Fruit fly (Drosophila melanogaster) whole organism, embryonic: ENCODE data around the gene CG17217.
A peak's percentile ranks its signal among the peaks of the same experiment; 100 is the strongest.

Experiments used
- Ada2b ChIP-seq: fragments of 200-800 bp; sonication (Bioruptor generic); IDR thresholded peaks from 2 replicates; pipeline ENCODE4 v1.3.6; 2022; ENCODE audit warnings: missing biosample characterization, missing genetic modification characterization
- CG1024 ChIP-seq: fragments of 200-800 bp; sonication (Bioruptor generic); IDR thresholded peaks from 2 replicates; pipeline ENCODE4 v1.3.6; 2022; ENCODE audit warnings: missing biosample characterization, missing genetic modification characterization
- CG10431 ChIP-seq: fragments of 200-800 bp; sonication (Bioruptor generic); optimal IDR thresholded peaks from 3 replicates; lab custom pipeline; 2018; ENCODE audit warnings: missing biosample characterization, mild to moderate bottlenecking, missing genetic modification characterization
- CG13123 ChIP-seq: fragments of 200-800 bp; sonication (Bioruptor generic); optimal IDR thresholded peaks from 2 replicates; lab custom pipeline; 2016; ENCODE audit warnings: missing biosample characterization, missing genetic modification characterization
- CG15269 ChIP-seq: fragments of 200-800 bp; sonication (Bioruptor generic); optimal IDR thresholded peaks from 2 replicates; lab custom pipeline; 2018; ENCODE audit warnings: missing biosample characterization, mild to moderate bottlenecking, missing genetic modification characterization, moderate library complexity
- CG15479 ChIP-seq: fragments of 200-800 bp; sonication (Bioruptor generic); optimal IDR thresholded peaks from 3 replicates; lab custom pipeline; 2019; ENCODE audit warnings: missing biosample characterization, mild to moderate bottlenecking, missing genetic modification characterization, moderate library complexity
- CG15514 ChIP-seq: fragments of 200-800 bp; sonication (Bioruptor generic); optimal IDR thresholded peaks from 3 replicates; lab custom pipeline; 2017; ENCODE audit warnings: missing biosample characterization, missing genetic modification characterization, mild to moderate bottlenecking, moderate library complexity, missing genetic modification reagents
- CG15601 ChIP-seq: fragments of 200-800 bp; sonication (Bioruptor generic); optimal IDR thresholded peaks from 3 replicates; lab custom pipeline; 2019; ENCODE audit warnings: missing biosample characterization, mild to moderate bottlenecking, missing genetic modification characterization, moderate library complexity
- CG1603 ChIP-seq: fragments of 200-800 bp; sonication (Bioruptor generic); optimal IDR thresholded peaks from 2 replicates; lab custom pipeline; 2019; ENCODE audit warnings: missing biosample characterization, mild to moderate bottlenecking, missing genetic modification characterization, moderate library complexity
- CG18011 ChIP-seq: fragments of 200-800 bp; sonication (Bioruptor generic); optimal IDR thresholded peaks from 2 replicates; lab custom pipeline; 2017; ENCODE audit warnings: missing biosample characterization, missing genetic modification characterization, mild to moderate bottlenecking, moderate library complexity, missing genotype
- CG2116 ChIP-seq: fragments of 200-800 bp; sonication (Bioruptor generic); optimal IDR thresholded peaks from 3 replicates; lab custom pipeline; 2018; ENCODE audit warnings: missing biosample characterization, mild to moderate bottlenecking, missing genetic modification characterization
- CG30020 ChIP-seq: fragments of 200-800 bp; optimal IDR thresholded peaks from 2 replicates; lab custom pipeline; 2019; ENCODE audit warnings: missing biosample characterization, mild to moderate bottlenecking, missing genetic modification characterization, moderate library complexity
- CG3281 ChIP-seq: fragments of 200-800 bp; sonication (Bioruptor generic); optimal IDR thresholded peaks from 3 replicates; lab custom pipeline; 2017; ENCODE audit warnings: missing biosample characterization, mild to moderate bottlenecking, missing genetic modification characterization
- CG34224 ChIP-seq: fragments of 200-800 bp; sonication (Bioruptor generic); IDR thresholded peaks from 3 replicates; pipeline ENCODE4 v1.3.6; 2022; ENCODE audit warnings: missing biosample characterization, missing genetic modification characterization; ENCODE audit not compliant: partially characterized antibody
- CG4360 ChIP-seq: fragments of 200-800 bp; sonication (Bioruptor generic); IDR thresholded peaks from 2 replicates; pipeline ENCODE4 v1.3.6; 2022; ENCODE audit warnings: missing biosample characterization, missing genetic modification characterization
- CG4404 ChIP-seq: fragments of 200-800 bp; sonication (Bioruptor generic); IDR thresholded peaks from 2 replicates; pipeline ENCODE4 v1.3.6; 2022; ENCODE audit warnings: missing biosample characterization, missing genetic modification characterization
- CG8290 ChIP-seq, 3 experiments: fragments of 200-800 bp; sonication (Bioruptor generic); optimal IDR thresholded peaks; 2 replicates each; lab custom pipeline; 2016 to 2019; ENCODE audit warnings: missing biosample characterization in 3 of 3, missing genetic modification characterization in 3 of 3, mild to moderate bottlenecking in 2 of 3, moderate library complexity in 1 of 3
- CG9817 ChIP-seq: fragments of 200-800 bp; sonication (Bioruptor generic); optimal IDR thresholded peaks from 2 replicates; lab custom pipeline; 2018; ENCODE audit warnings: missing biosample characterization, mild to moderate bottlenecking, missing genetic modification characterization, moderate library complexity
- Dad ChIP-seq: fragments of 200-800 bp; sonication (Bioruptor generic); optimal IDR thresholded peaks from 3 replicates; lab custom pipeline; 2016; ENCODE audit warnings: missing biosample characterization, missing genetic modification characterization
- Dbx ChIP-seq: fragments of 200-800 bp; sonication (Bioruptor generic); IDR thresholded peaks from 3 replicates; pipeline ENCODE4 v1.3.6; 2022; ENCODE audit warnings: missing biosample characterization, missing genetic modification characterization
- Dp ChIP-seq: fragments of 200-800 bp; sonication (Bioruptor generic); optimal IDR thresholded peaks from 2 replicates; lab custom pipeline; 2018; ENCODE audit warnings: missing biosample characterization, mild to moderate bottlenecking, missing genetic modification characterization, moderate library complexity
- Fer2 ChIP-seq: fragments of 200-800 bp; sonication (Bioruptor generic); optimal IDR thresholded peaks from 2 replicates; lab custom pipeline; 2018; ENCODE audit warnings: missing biosample characterization, mild to moderate bottlenecking, missing genetic modification characterization, moderate library complexity
- Fer3 ChIP-seq: fragments of 200-800 bp; sonication (Bioruptor generic); optimal IDR thresholded peaks from 2 replicates; lab custom pipeline; 2018; ENCODE audit warnings: missing biosample characterization, mild to moderate bottlenecking, missing genetic modification characterization, moderate library complexity
- HHEX ChIP-seq: fragments of 200-800 bp; sonication (Bioruptor generic); optimal IDR thresholded peaks from 3 replicates; lab custom pipeline; 2017; ENCODE audit warnings: missing biosample characterization, mild to moderate bottlenecking, missing genetic modification characterization, missing genetic modification reagents
- Hr3 ChIP-seq: fragments of 200-800 bp; sonication (Bioruptor generic); optimal IDR thresholded peaks from 3 replicates; lab custom pipeline; 2016; ENCODE audit warnings: missing biosample characterization, missing genetic modification characterization
- Kr ChIP-seq: fragments of 200-800 bp; sonication (Bioruptor generic); optimal IDR thresholded peaks from 2 replicates; lab custom pipeline; 2017; ENCODE audit warnings: missing biosample characterization, mild to moderate bottlenecking, missing genetic modification characterization
- MESR4 ChIP-seq: fragments of 200-800 bp; sonication (Bioruptor generic); optimal IDR thresholded peaks from 2 replicates; lab custom pipeline; 2018; ENCODE audit warnings: missing biosample characterization, mild to moderate bottlenecking, missing genetic modification characterization, moderate library complexity
- Med ChIP-seq: fragments of 200-800 bp; sonication (Bioruptor generic); peaks from one replicate; lab custom pipeline; 2016; ENCODE audit warnings: missing biosample characterization, missing genetic modification characterization, mild to moderate bottlenecking, inconsistent platforms, moderate library complexity
- Nf-YC ChIP-seq: fragments of 200-800 bp; optimal IDR thresholded peaks from 3 replicates; lab custom pipeline; 2019; ENCODE audit warnings: missing biosample characterization, mild to moderate bottlenecking, missing genetic modification characterization, moderate library complexity
- Scr ChIP-seq: fragments of 200-800 bp; sonication (Bioruptor generic); IDR thresholded peaks from 2 replicates; pipeline ENCODE4 v1.3.6; 2022; ENCODE audit warnings: missing biosample characterization, missing genetic modification characterization; ENCODE audit not compliant: partially characterized antibody
- chif ChIP-seq, 2 experiments: fragments of 200-800 bp; sonication (Bioruptor generic); optimal IDR thresholded peaks; 3 replicates each; lab custom pipeline; 2016; ENCODE audit warnings: missing biosample characterization in 2 of 2, missing genetic modification characterization in 2 of 2
- chinmo ChIP-seq: fragments of 200-800 bp; sonication (Bioruptor generic); IDR thresholded peaks from 4 replicates; pipeline ENCODE4 v1.3.6; 2022; ENCODE audit warnings: missing biosample characterization, missing genetic modification characterization; ENCODE audit not compliant: partially characterized antibody
- dan ChIP-seq: fragments of 200-800 bp; sonication (Bioruptor generic); IDR thresholded peaks from 2 replicates; pipeline ENCODE4 v1.3.6; 2022; ENCODE audit warnings: missing biosample characterization, missing genetic modification characterization
- fd102C ChIP-seq: fragments of 200-800 bp; sonication (Bioruptor generic); optimal IDR thresholded peaks from 2 replicates; lab custom pipeline; 2018; ENCODE audit warnings: missing biosample characterization, mild to moderate bottlenecking, missing genetic modification characterization, moderate library complexity
- ftz-f1 ChIP-seq: fragments of 200-800 bp; sonication (Bioruptor generic); optimal IDR thresholded peaks from 2 replicates; lab custom pipeline; 2016; ENCODE audit warnings: missing biosample characterization, missing genetic modification characterization
- grau ChIP-seq: fragments of 200-800 bp; optimal IDR thresholded peaks from 3 replicates; lab custom pipeline; 2019; ENCODE audit warnings: missing biosample characterization, mild to moderate bottlenecking, missing genetic modification characterization, moderate library complexity
- hth ChIP-seq: fragments of >200 bp; optimal IDR thresholded peaks from 2 replicates; lab custom pipeline; 2017; ENCODE audit warnings: inconsistent platforms
- kni ChIP-seq: fragments of 200-800 bp; sonication (Bioruptor generic); optimal IDR thresholded peaks from 3 replicates; lab custom pipeline; 2017; ENCODE audit warnings: mild to moderate bottlenecking, missing biosample characterization, missing genetic modification reagents, missing genetic modification characterization
- lab ChIP-seq: fragments of 200-800 bp; sonication (Bioruptor generic); optimal IDR thresholded peaks from 3 replicates; lab custom pipeline; 2017; ENCODE audit warnings: missing biosample characterization, missing genetic modification characterization, mild to moderate bottlenecking, moderate library complexity, missing genetic modification reagents
- mld ChIP-seq: fragments of 200-800 bp; sonication (Bioruptor generic); IDR thresholded peaks from 3 replicates; pipeline ENCODE4 v1.3.6; 2022; ENCODE audit warnings: missing biosample characterization, missing genetic modification characterization; ENCODE audit not compliant: partially characterized antibody
- nerfin-2 ChIP-seq: fragments of 200-800 bp; sonication (Bioruptor generic); IDR thresholded peaks from 2 replicates; pipeline ENCODE4 v1.3.6; 2022; ENCODE audit warnings: missing biosample characterization, missing genetic modification characterization; ENCODE audit not compliant: partially characterized antibody
- slou ChIP-seq: fragments of 200-800 bp; sonication (Bioruptor generic); optimal IDR thresholded peaks from 3 replicates; lab custom pipeline; 2016; ENCODE audit warnings: missing biosample characterization, missing genetic modification characterization
- stwl ChIP-seq: fragments of 200-800 bp; sonication (Bioruptor generic); optimal IDR thresholded peaks from 3 replicates; lab custom pipeline; 2018; ENCODE audit warnings: missing biosample characterization, mild to moderate bottlenecking, missing genetic modification characterization, moderate library complexity
- tgo ChIP-seq: fragments of 200-800 bp; sonication (Bioruptor generic); IDR thresholded peaks from 3 replicates; pipeline ENCODE4 v1.3.6; 2022; ENCODE audit warnings: missing biosample characterization, missing genetic modification characterization
- unpg ChIP-seq: fragments of 200-800 bp; sonication (Bioruptor generic); optimal IDR thresholded peaks from 3 replicates; lab custom pipeline; 2018; ENCODE audit warnings: missing biosample characterization, mild to moderate bottlenecking, missing genetic modification characterization, moderate library complexity
- vvl ChIP-seq: fragments of 200-800 bp; sonication (Bioruptor generic); IDR thresholded peaks from 2 replicates; pipeline ENCODE4 v1.3.6; 2022; ENCODE audit warnings: missing biosample characterization, missing genetic modification characterization
- z ChIP-seq: fragments of 200-800 bp; sonication (Bioruptor generic); IDR thresholded peaks from 3 replicates; pipeline ENCODE4 v1.3.6; 2022; ENCODE audit warnings: missing biosample characterization, missing genetic modification characterization
- zen ChIP-seq: fragments of 200-800 bp; sonication (Bioruptor generic); optimal IDR thresholded peaks from 3 replicates; lab custom pipeline; 2018; ENCODE audit warnings: missing biosample characterization, mild to moderate bottlenecking, missing genetic modification characterization, moderate library complexity

Gene CG17217

DNA sequence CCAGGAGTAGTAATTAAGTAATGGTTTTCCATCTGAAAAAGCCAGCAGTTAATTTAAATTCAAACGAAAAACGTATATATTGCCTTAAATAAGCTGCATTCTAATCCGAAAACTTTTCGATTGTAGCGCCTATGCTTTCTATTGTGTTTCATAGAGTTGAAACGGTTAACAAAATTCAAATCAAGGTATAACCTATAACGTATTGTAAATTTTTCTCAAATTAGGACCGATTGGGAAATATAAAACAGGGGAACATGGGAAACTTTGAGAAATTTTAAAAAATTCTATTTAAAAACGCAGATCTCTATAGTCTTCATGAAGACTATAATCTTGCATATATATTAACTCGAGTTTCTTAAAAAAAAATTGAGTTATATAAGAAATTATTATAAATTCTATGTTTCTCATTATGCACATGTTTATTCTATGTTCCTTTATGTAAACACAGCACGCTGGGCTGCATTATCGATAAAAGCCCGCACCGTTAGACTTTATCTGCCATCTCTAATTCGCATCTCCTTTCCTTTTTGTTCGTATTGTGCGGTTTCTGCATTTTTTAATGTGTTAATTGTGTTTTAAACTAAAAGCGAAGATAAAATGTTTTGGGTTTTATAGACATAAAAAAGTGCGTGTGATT, 4.3 kb downstream of the CG17217 start, which contains the start of gene bru1 (continued):
- TF ChIP-seq CG10431 (GFP tag; lab: Kevin White, UChicago) (no peak), lab (GFP tag; lab: Kevin White, UChicago) (no peak), CG4360 (GFP tag; lab: Robert Waterston, UW) (no peak), Dp (GFP tag; lab: Kevin White, UChicago) (no peak), CG30020 (tag; lab: Kevin White, UChicago) (peak; percentile 72), CG15479 (GFP tag; lab: Kevin White, UChicago) (no peak), MESR4 (no peak), zen (peak; percentile 64), CG1603 (tag; lab: Kevin White, UChicago) (peak; percentile 63), CG15269 (no peak), Scr (GFP tag; lab: Robert Waterston, UW) (no peak), unpg (no peak), Ada2b (GFP tag; lab: Robert Waterston, UW) (no peak), CG2116 (GFP tag; lab: Kevin White, UChicago) (peak; percentile 63), Fer2 (tag; lab: Kevin White, UChicago) (no peak), stwl (tag; lab: Kevin White, UChicago) (peak; percentile 90), CG15601 (tag; lab: Kevin White, UChicago) (no peak), CG18011 (GFP tag; lab: Kevin White, UChicago) (no peak), kni (GFP tag; lab: Kevin White, UChicago) (no peak)

DNA sequence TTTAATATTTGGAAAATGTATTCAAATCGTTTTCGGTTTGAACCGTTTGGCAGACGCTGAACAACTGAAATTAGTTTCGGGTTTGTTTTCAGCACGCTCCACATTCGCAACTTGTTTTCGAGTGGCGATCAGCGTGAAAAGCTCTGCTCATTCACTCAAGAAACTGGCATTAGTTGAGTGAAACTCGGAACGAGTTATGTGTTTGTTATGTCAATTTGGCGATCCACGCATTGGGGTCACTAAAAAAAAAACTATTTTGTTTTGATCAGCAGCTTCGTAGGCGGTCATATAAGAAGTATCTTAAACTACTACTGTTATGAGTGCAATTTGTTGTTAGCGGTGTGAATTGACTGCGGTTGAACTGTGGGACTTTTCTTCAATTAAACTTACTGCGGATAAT, 7.3 kb downstream of the CG17217 start, which contains the start of gene atilla:
Gene atilla, minus strand, starts transcription at position 266 of the 400 bp plus-strand sequence.
- TF ChIP-seq ftz-f1 (GFP tag; lab: Kevin White, UChicago) (no peak), chinmo (GFP tag; lab: Robert Waterston, UW) (peak; percentile 78; the same call in 1 of the 4 replicates), vvl (GFP tag; lab: Robert Waterston, UW) (no peak), CG1024 (no peak), Hr3 (GFP tag; lab: Kevin White, UChicago) (no peak), Med (GFP tag; lab: Kevin White, UChicago) (peak; percentile 42), mld (GFP tag; lab: Robert Waterston, UW) (no peak), fd102C (GFP tag; lab: Kevin White, UChicago) (no peak), CG3281 (GFP tag; lab: Kevin White, UChicago) (peak; percentile 26), Fer3 (tag; lab: Kevin White, UChicago) (peak; percentile 5), grau (tag; lab: Kevin White, UChicago) (no peak), stwl (tag; lab: Kevin White, UChicago) (no peak), dan (no peak), Kr (GFP tag; lab: Kevin White, UChicago) (no peak), Dbx (GFP tag; lab: Robert Waterston, UW) (0 out of 3 replicates have a peak, but pooled peaks have one; percentile 6), CG4404 (GFP tag; lab: Robert Waterston, UW) (no peak), Dad (GFP tag; lab: Kevin White, UChicago) (no peak), CG34224 (GFP tag; lab: Robert Waterston, UW) (0 out of 3 replicates have a peak, but pooled peaks have one; percentile 11), slou (GFP tag; lab: Kevin White, UChicago) (no peak), Scr (GFP tag; lab: Robert Waterston, UW) (no peak), Nf-YC (tag; lab: Kevin White, UChicago) (no peak), CG15514 (GFP tag; lab: Kevin White, UChicago) (no peak), z (GFP tag; lab: Robert Waterston, UW) (peak; percentile 95), hth (lab: Kevin White, UChicago) (no peak), tgo (no peak), CG8290 (GFP tag; optimal IDR thresholded peaks at IDR 0.05; lab: Kevin White, UChicago) (no peak), CG8290 (tag; optimal IDR thresholded peaks at IDR 0.05; lab: Kevin White, UChicago) (peak in 1 of 2 experiments; percentile 9), CG13123 (GFP tag; lab: Kevin White, UChicago) (no peak), nerfin-2 (GFP tag; lab: Robert Waterston, UW) (no peak), HHEX (GFP tag; lab: Kevin White, UChicago) (no peak), chif (GFP tag; optimal IDR thresholded peaks at IDR 0.05; lab: Kevin White, UChicago) (no peak), CG9817 (tag; lab: Kevin White, UChicago) (no peak)
